Fruit fly (Drosophila melanogaster): ENCODE measurements around the gene CG8578.
A peak's percentile ranks its signal among the peaks of the same experiment; 100 is the strongest.

CG8578 gene

DNA sequence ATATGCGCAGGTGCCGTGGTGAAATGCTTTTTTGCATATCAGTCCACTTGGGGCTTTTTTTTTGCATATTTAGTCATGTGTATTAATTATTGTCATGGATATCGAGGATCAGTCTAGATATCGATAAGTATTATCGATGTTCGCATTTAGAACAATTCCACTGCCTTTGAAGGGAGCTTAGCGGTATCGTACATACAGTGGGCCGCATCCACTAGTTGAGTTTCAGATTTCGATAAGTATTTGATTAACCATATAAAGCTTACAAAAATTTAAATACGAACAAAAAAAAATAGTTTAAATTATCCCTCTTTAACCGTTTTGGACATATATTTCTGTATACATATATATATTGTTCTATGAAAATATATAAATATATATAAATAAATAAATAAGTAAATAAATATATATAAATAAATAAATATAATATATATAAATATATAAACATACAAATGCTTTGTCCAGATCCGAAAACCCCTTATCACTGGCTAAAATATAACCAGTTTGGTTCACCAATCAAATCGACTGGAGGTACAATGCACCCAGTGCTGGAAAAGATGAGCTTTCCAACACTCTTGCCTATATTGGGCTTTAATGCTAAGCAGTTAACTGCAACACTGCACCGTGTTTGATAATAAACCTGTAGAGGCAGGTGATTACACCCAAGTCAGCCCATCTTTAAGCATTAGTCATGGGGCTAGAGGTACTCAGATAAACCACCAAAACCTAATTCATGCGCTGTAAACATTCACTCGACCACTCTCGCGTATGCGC, 41.2 kb upstream of the CG8578 start (continued):
- TF ChIP-seq Opbp (GFP tag; IDR thresholded peaks at IDR 0.05; ENCODE audit: partially characterized antibody) (peak; percentile 88; the same call in 2 of the 3 replicates), TFAM (GFP tag; optimal IDR thresholded peaks at IDR 0.05) (no peak), CG7745 (tag; optimal IDR thresholded peaks at IDR 0.05) (no peak), ranshi (GFP tag; IDR thresholded peaks at IDR 0.05) (0 out of 2 replicates have a peak, but pooled peaks have one; percentile 3), ATbp (GFP tag; optimal IDR thresholded peaks at IDR 0.05) (peak; percentile 29), ems (GFP tag; optimal IDR thresholded peaks at IDR 0.05) (no peak), CG3281 (GFP tag; optimal IDR thresholded peaks at IDR 0.05) (peak; percentile 32), slbo (GFP tag; IDR thresholded peaks at IDR 0.05) (peak; percentile 41), run (tag; optimal IDR thresholded peaks at IDR 0.05) (no peak), stwl (tag; optimal IDR thresholded peaks at IDR 0.05) (peak; percentile 42), CG17829 (tag; optimal IDR thresholded peaks at IDR 0.05) (peak; percentile 33), CG17385 (GFP tag; optimal IDR thresholded peaks at IDR 0.05) (peak; percentile 36), lbe (GFP tag; optimal IDR thresholded peaks at IDR 0.05) (no peak), CG14710 (tag; optimal IDR thresholded peaks at IDR 0.05) (peak; percentile 28), nerfin-2 (GFP tag; IDR thresholded peaks at IDR 0.05; ENCODE audit: partially characterized antibody) (peak; percentile 53; the same call in 1 of the 2 replicates), ato (GFP tag; IDR thresholded peaks at IDR 0.05; ENCODE audit: partially characterized antibody) (peak; percentile 55), Adf1 (GFP tag; IDR thresholded peaks at IDR 0.05) (no peak), al (GFP tag; IDR thresholded peaks at IDR 0.05) (no peak)

DNA sequence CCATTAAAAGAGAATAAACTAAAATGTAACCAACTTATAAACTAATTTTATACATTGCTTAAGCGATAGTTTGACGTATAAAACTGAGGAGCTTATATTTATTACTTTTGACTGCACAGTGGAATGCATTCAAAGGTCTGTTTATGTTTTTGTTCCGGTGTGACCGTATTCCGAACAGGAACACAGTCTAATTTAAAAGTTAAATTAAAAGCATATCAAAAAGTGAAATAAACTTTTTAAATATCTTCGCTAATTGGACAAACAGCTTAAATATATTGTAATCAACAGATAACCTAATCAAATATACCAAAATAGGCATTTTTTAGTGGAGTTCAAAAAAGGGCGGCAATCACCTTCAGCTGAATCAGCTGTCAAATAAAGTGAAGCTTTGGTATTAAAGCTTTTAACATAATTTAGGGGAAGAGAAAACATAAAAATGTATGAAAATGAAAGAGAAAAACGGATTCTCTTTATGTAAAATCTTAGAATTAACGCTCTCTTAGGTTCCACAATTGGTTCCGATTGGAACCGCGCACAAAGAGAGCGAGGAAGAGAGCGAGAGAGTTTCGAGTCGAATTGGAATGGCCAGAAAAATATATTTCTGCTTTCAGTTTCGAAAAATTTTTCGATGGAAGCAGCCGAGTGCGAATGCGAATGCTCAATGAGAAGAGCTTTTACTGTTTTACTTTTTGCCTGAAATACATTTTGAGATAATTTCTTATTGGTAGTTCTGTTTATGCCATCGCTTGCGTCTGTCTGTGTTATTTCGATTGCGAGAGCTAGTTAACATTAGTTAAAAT, 40.3 kb upstream of the CG8578 start, which contains the start of the genes PGRP-LE and sd:
Gene PGRP-LE (minus strand): TSS at position 117 of the 800 bp plus-strand sequence.
Gene sd (plus strand): TSS at position 607 of the 800 bp plus-strand sequence.
- TF ChIP-seq gro (GFP tag; optimal IDR thresholded peaks at IDR 0.05) (no peak), CG6765 (GFP tag; optimal IDR thresholded peaks at IDR 0.05) (no peak), CG13894 (tag; optimal IDR thresholded peaks at IDR 0.05) (peak; percentile 11), en (GFP tag; optimal IDR thresholded peaks at IDR 0.05) (no peak), nom (GFP tag; optimal IDR thresholded peaks at IDR 0.05) (peak; percentile 57), gfzf (GFP tag; optimal IDR thresholded peaks at IDR 0.05) (peak; percentile 43), Dek (tag; optimal IDR thresholded peaks at IDR 0.05) (no peak), ham (GFP tag; IDR thresholded peaks at IDR 0.05) (no peak), CG7928 (GFP tag; optimal IDR thresholded peaks at IDR 0.05) (no peak), CG15514 (GFP tag; optimal IDR thresholded peaks at IDR 0.05) (peak; percentile 83), Asciz (GFP tag; optimal IDR thresholded peaks at IDR 0.05) (no peak), dati (GFP tag; IDR thresholded peaks at IDR 0.05) (no peak), maf-S (GFP tag; optimal IDR thresholded peaks at IDR 0.05) (no peak), Meics (GFP tag; optimal IDR thresholded peaks at IDR 0.05) (no peak), CG12071 (GFP tag; optimal IDR thresholded peaks at IDR 0.05) (peak; percentile 18), ac (GFP tag; optimal IDR thresholded peaks at IDR 0.05) (no peak), CG30431 (GFP tag; optimal IDR thresholded peaks at IDR 0.05) (no peak), Sox102F (GFP tag; optimal IDR thresholded peaks at IDR 0.05) (no peak), E2f2 (GFP tag; IDR thresholded peaks at IDR 0.05) (peak; percentile 81), mld (GFP tag; IDR thresholded peaks at IDR 0.05; ENCODE audit: partially characterized antibody) (no peak), mam (GFP tag; optimal IDR thresholded peaks at IDR 0.05) (peak; percentile 8), Eip74EF (GFP tag; optimal IDR thresholded peaks at IDR 0.05) (peak in 1 of 2 experiments; percentile 14), CG4617 (GFP tag; optimal IDR thresholded peaks at IDR 0.05; ENCODE audit: borderline replicate concordance) (no peak), tup (GFP tag; optimal IDR thresholded peaks at IDR 0.05) (no peak), abd-A (tag; optimal IDR thresholded peaks at IDR 0.05) (peak; percentile 66), prd (optimal IDR thresholded peaks at IDR 0.05) (no peak), prd (GFP tag; IDR thresholded peaks at IDR 0.05) (no peak), Camta (GFP tag; optimal IDR thresholded peaks at IDR 0.05) (no peak)

Measured in whole organism, embryonic.